Fruit fly (Drosophila melanogaster): ENCODE measurements around the gene rept.

Gene rept

dm6 chr3L:19261213-19261612 lies 6.1 kb downstream of the rept start, which contains the start of gene Bet1:
Gene Bet1, plus strand, starts transcription at chr3L:19261394.
- peak; percentile 50; the same call in 1 of the 3 replicates for TF ChIP-seq fd96Ca (GFP tag; IDR thresholded peaks at IDR 0.05)
- no peak for TF ChIP-seq CG34367 (tag; optimal IDR thresholded peaks at IDR 0.05)
- 0 out of 3 replicates have a peak, but pooled peaks have one; percentile 34 for TF ChIP-seq CG4496 (GFP tag; IDR thresholded peaks at IDR 0.05)
- no peak for TF ChIP-seq CG15710 (tag; optimal IDR thresholded peaks at IDR 0.05)

DNA sequence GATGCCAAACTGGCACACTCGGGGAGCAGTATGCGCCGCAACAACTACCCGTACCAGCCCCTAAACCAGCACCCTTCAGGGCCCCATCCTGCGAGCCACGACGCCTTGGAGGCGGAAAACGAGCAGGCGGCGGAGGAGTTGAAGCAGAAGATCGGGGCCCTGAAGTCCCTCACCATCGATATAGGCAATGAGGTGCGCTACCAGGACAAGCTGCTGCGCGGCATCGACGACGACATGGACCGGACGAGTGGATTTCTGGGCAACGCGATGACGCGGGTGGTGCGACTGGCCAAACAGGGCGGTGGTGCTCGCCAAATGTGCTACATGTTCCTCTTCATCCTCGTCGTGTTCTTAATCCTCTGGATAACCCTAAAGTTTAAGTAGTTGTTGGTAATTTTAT lies 6.6 kb downstream of the rept start:
- no peak for TF ChIP-seq Pif1B (GFP tag; optimal IDR thresholded peaks at IDR 0.05)
- no peak for TF ChIP-seq EcR (GFP tag; optimal IDR thresholded peaks at IDR 0.05)
- TF ChIP-seq CG8301 (tag; optimal IDR thresholded peaks at IDR 0.05), result no peak
- TF ChIP-seq Ets98B (GFP tag; IDR thresholded peaks at IDR 0.05), result no peak
- TF ChIP-seq CG8159 (tag; optimal IDR thresholded peaks at IDR 0.05), result no peak
- no peak for TF ChIP-seq CG14655 (GFP tag; optimal IDR thresholded peaks at IDR 0.05)
- TF ChIP-seq Snoo (tag; optimal IDR thresholded peaks at IDR 0.05), result no peak
- no peak for TF ChIP-seq D1 (tag; optimal IDR thresholded peaks at IDR 0.05)
- no peak for TF ChIP-seq CG9948 (tag; optimal IDR thresholded peaks at IDR 0.05)
- TF ChIP-seq CG12605 (GFP tag; IDR thresholded peaks at IDR 0.05), result no peak

dm6 chr3L:19263480-19264140 lies 8.5 kb downstream of the rept start, which contains the start of the genes CG42374 and Mettl5:
Gene CG42374, plus strand, starts transcription at chr3L:19263766.
Gene Mettl5, plus strand, starts transcription at chr3L:19263766.
- peak; percentile 44 for TF ChIP-seq CG8301 (tag; optimal IDR thresholded peaks at IDR 0.05)
- peak; percentile 33 for TF ChIP-seq CG9948 (tag; optimal IDR thresholded peaks at IDR 0.05)
- no peak for TF ChIP-seq gl (tag; optimal IDR thresholded peaks at IDR 0.05)
- peak; percentile 52 for TF ChIP-seq CG8159 (tag; optimal IDR thresholded peaks at IDR 0.05)
- no peak; the same call in 1 of the 2 replicates for TF ChIP-seq CG32121 (GFP tag; IDR thresholded peaks at IDR 0.05)
- TF ChIP-seq fd96Ca (GFP tag; IDR thresholded peaks at IDR 0.05), result no peak
- TF ChIP-seq CG34367 (tag; optimal IDR thresholded peaks at IDR 0.05), result no peak
- TF ChIP-seq Ets98B (GFP tag; IDR thresholded peaks at IDR 0.05), result peak; percentile 46; the same call in 1 of the 2 replicates
- no peak for TF ChIP-seq EcR (GFP tag; optimal IDR thresholded peaks at IDR 0.05)
- TF ChIP-seq Pif1A (GFP tag; optimal IDR thresholded peaks at IDR 0.05), result peak; percentile 30
- no peak for TF ChIP-seq CG14655 (GFP tag; optimal IDR thresholded peaks at IDR 0.05)
- TF ChIP-seq CG4496 (GFP tag; IDR thresholded peaks at IDR 0.05), result peak; percentile 49; the same call in 1 of the 3 replicates
- TF ChIP-seq rn (GFP tag; IDR thresholded peaks at IDR 0.05), result no peak
- TF ChIP-seq CG17806 (tag; optimal IDR thresholded peaks at IDR 0.05), result peak; percentile 34
- peak; percentile 27 for TF ChIP-seq Pif1B (GFP tag; optimal IDR thresholded peaks at IDR 0.05)
- TF ChIP-seq CG10348 (GFP tag; IDR thresholded peaks at IDR 0.05), result no peak
- peak; percentile 33 for TF ChIP-seq CG15710 (tag; optimal IDR thresholded peaks at IDR 0.05)
- peak; percentile 35 for TF ChIP-seq Snoo (tag; optimal IDR thresholded peaks at IDR 0.05)
- TF ChIP-seq CG13204 (GFP tag; optimal IDR thresholded peaks at IDR 0.05), result no peak
- TF ChIP-seq D1 (tag; optimal IDR thresholded peaks at IDR 0.05), result no peak
- peak; percentile 65; the same call in 1 of the 2 replicates for TF ChIP-seq CG12605 (GFP tag; IDR thresholded peaks at IDR 0.05)

- TF ChIP-seq EcR (GFP tag; optimal IDR thresholded peaks at IDR 0.05) (peak; percentile 24), Snoo (tag; optimal IDR thresholded peaks at IDR 0.05) (peak; percentile 2), CG15710 (tag; optimal IDR thresholded peaks at IDR 0.05) (peak; percentile 64), gl (tag; optimal IDR thresholded peaks at IDR 0.05) (peak; percentile 7), CG8159 (tag; optimal IDR thresholded peaks at IDR 0.05) (peak; percentile 69), CG8301 (tag; optimal IDR thresholded peaks at IDR 0.05) (peak; percentile 46), Pif1A (GFP tag; optimal IDR thresholded peaks at IDR 0.05) (peak; percentile 15), CG17806 (tag; optimal IDR thresholded peaks at IDR 0.05) (peak; percentile 54), D1 (tag; optimal IDR thresholded peaks at IDR 0.05) (no peak), CG12605 (GFP tag; IDR thresholded peaks at IDR 0.05) (peak; percentile 38; the same call in 1 of the 2 replicates), CG4496 (GFP tag; IDR thresholded peaks at IDR 0.05) (peak; percentile 85), CG10348 (GFP tag; IDR thresholded peaks at IDR 0.05) (no peak), CG34367 (tag; optimal IDR thresholded peaks at IDR 0.05) (peak; percentile 40), Pif1B (GFP tag; optimal IDR thresholded peaks at IDR 0.05) (peak; percentile 20), rn (GFP tag; IDR thresholded peaks at IDR 0.05) (no peak), CG13204 (GFP tag; optimal IDR thresholded peaks at IDR 0.05) (no peak), Ets98B (GFP tag; IDR thresholded peaks at IDR 0.05) (peak; percentile 72), fd96Ca (GFP tag; IDR thresholded peaks at IDR 0.05) (peak; percentile 48; the same call in 1 of the 3 replicates), CG9948 (tag; optimal IDR thresholded peaks at IDR 0.05) (peak; percentile 40), CG32121 (GFP tag; IDR thresholded peaks at IDR 0.05) (peak; percentile 68; the same call in 1 of the 2 replicates), CG14655 (GFP tag; optimal IDR thresholded peaks at IDR 0.05) (peak; percentile 62)
These were observed 9.0 kb downstream of the rept start, which contains the start of gene Max for dm6 chr3L:19264141-19264487. Gene Max, minus strand, starts transcription at chr3L:19264184.

dm6 chr3L:19265761-19266160 lies 10.6 kb downstream of the rept start, which contains the start of gene CG45081:
Gene CG45081, plus strand, starts transcription at chr3L:19266061.
- TF ChIP-seq EcR (GFP tag; optimal IDR thresholded peaks at IDR 0.05) (no peak), CG9948 (tag; optimal IDR thresholded peaks at IDR 0.05) (no peak), rn (GFP tag; IDR thresholded peaks at IDR 0.05) (no peak), gl (tag; optimal IDR thresholded peaks at IDR 0.05) (no peak)

Measured in whole organism, pupa.